Fruit fly (Drosophila melanogaster) whole organism, pupa: ENCODE measurements around the gene CG17110.

Experiments used
- CG10348 ChIP-seq: fragments of 200-800 bp; sonication (Bioruptor generic); IDR thresholded peaks from 2 replicates; pipeline ENCODE4 v1.3.6; 2022; ENCODE audit warnings: missing biosample characterization, missing genetic modification characterization
- CG12605 ChIP-seq: fragments of 200-800 bp; sonication (Bioruptor generic); IDR thresholded peaks from 2 replicates; pipeline ENCODE4 v1.3.6; 2022; ENCODE audit warnings: missing biosample characterization, missing genetic modification characterization
- CG14655 ChIP-seq: fragments of 200-800 bp; sonication (Bioruptor generic); optimal IDR thresholded peaks from 3 replicates; lab custom pipeline; 2017; ENCODE audit warnings: mild to moderate bottlenecking, missing biosample characterization, missing genetic modification reagents, missing genetic modification characterization
- CG15710 ChIP-seq: fragments of 200-800 bp; sonication (Bioruptor generic); optimal IDR thresholded peaks from 2 replicates; lab custom pipeline; 2018; ENCODE audit warnings: missing biosample characterization, mild to moderate bottlenecking, missing genetic modification characterization, moderate library complexity
- CG17806 ChIP-seq: fragments of 200-800 bp; sonication (Bioruptor generic); optimal IDR thresholded peaks from 2 replicates; lab custom pipeline; 2018; ENCODE audit warnings: missing biosample characterization, mild to moderate bottlenecking, missing genetic modification characterization, moderate library complexity
- CG32121 ChIP-seq: fragments of 200-800 bp; sonication (Bioruptor generic); IDR thresholded peaks from 2 replicates; pipeline ENCODE4 v1.3.6; 2022; ENCODE audit warnings: missing biosample characterization, missing genetic modification characterization
- CG34367 ChIP-seq: fragments of 200-800 bp; sonication (Bioruptor generic); optimal IDR thresholded peaks from 2 replicates; lab custom pipeline; 2018; ENCODE audit warnings: missing biosample characterization, mild to moderate bottlenecking, missing genetic modification characterization
- CG4496 ChIP-seq: fragments of 200-800 bp; sonication (Bioruptor generic); IDR thresholded peaks from 3 replicates; pipeline ENCODE4 v1.3.6; 2022; ENCODE audit warnings: missing biosample characterization, missing genetic modification characterization
- CG8159 ChIP-seq: fragments of 200-800 bp; sonication (Bioruptor generic); optimal IDR thresholded peaks from 3 replicates; lab custom pipeline; 2018; ENCODE audit warnings: missing biosample characterization, mild to moderate bottlenecking, missing genetic modification characterization, moderate library complexity
- CG8301 ChIP-seq: fragments of 200-800 bp; sonication (Bioruptor generic); optimal IDR thresholded peaks from 2 replicates; lab custom pipeline; 2018; ENCODE audit warnings: missing biosample characterization, mild to moderate bottlenecking, missing genetic modification characterization
- CG9948 ChIP-seq: fragments of 200-800 bp; sonication (Bioruptor generic); optimal IDR thresholded peaks from 2 replicates; lab custom pipeline; 2018; ENCODE audit warnings: missing biosample characterization, mild to moderate bottlenecking, missing genetic modification characterization, moderate library complexity
- D1 ChIP-seq: fragments of 200-800 bp; sonication (Bioruptor generic); optimal IDR thresholded peaks from 2 replicates; lab custom pipeline; 2018; ENCODE audit warnings: missing biosample characterization, mild to moderate bottlenecking, missing genetic modification characterization, moderate library complexity
- EcR ChIP-seq: fragments of 200-800 bp; sonication (Bioruptor generic); optimal IDR thresholded peaks from 3 replicates; lab custom pipeline; 2019; ENCODE audit warnings: missing biosample characterization, missing genetic modification characterization, mild to moderate bottlenecking, moderate library complexity, missing genetic modification reagents
- Ets98B ChIP-seq: fragments of 200-800 bp; sonication (Bioruptor generic); IDR thresholded peaks from 2 replicates; pipeline ENCODE4 v1.3.6; 2022; ENCODE audit warnings: missing biosample characterization, missing genetic modification characterization
- Pif1A ChIP-seq: fragments of 200-800 bp; sonication (Bioruptor generic); optimal IDR thresholded peaks from 3 replicates; lab custom pipeline; 2016; ENCODE audit warnings: missing biosample characterization, missing genetic modification characterization
- Pif1B ChIP-seq: fragments of 200-800 bp; sonication (Bioruptor generic); optimal IDR thresholded peaks from 3 replicates; lab custom pipeline; 2016; ENCODE audit warnings: missing biosample characterization, missing genetic modification characterization
- Snoo ChIP-seq: fragments of 200-800 bp; sonication (Bioruptor generic); optimal IDR thresholded peaks from 3 replicates; lab custom pipeline; 2017; ENCODE audit warnings: missing biosample characterization, mild to moderate bottlenecking, missing genetic modification characterization, inconsistent platforms
- fd96Ca ChIP-seq: fragments of 200-800 bp; sonication (Bioruptor generic); IDR thresholded peaks from 3 replicates; pipeline ENCODE4 v1.3.6; 2022; ENCODE audit warnings: missing biosample characterization, missing genetic modification characterization
- gl ChIP-seq: fragments of 200-800 bp; sonication (Bioruptor generic); optimal IDR thresholded peaks from 2 replicates; lab custom pipeline; 2018; ENCODE audit warnings: missing biosample characterization, mild to moderate bottlenecking, missing genetic modification characterization
- rn ChIP-seq: fragments of 200-800 bp; sonication (Bioruptor generic); IDR thresholded peaks from 2 replicates; pipeline ENCODE4 v1.3.6; 2022; ENCODE audit warnings: missing biosample characterization, missing genetic modification characterization

The CG17110 gene

dm6 chr3R:23126241-23127022, 34.9 kb downstream of the CG17110 start, which contains the start of gene CG31365:
TSS of gene CG31365 (minus strand) at chr3R:23126422.
- TF ChIP-seq CG12605: no peak
- TF ChIP-seq Ets98B (GFP tag; lab: Robert Waterston, UW): no peak
- TF ChIP-seq Pif1B (GFP tag; lab: Kevin White, UChicago): no peak
- TF ChIP-seq, all 21 proteins: peak for 0

dm6 chr3R:23127796-23128195, 36.3 kb downstream of the CG17110 start, which contains the start of gene CG31457:
TSS of gene CG31457 (minus strand) at chr3R:23127981.
- no peak for TF ChIP-seq CG34367 (tag; lab: Kevin White, UChicago)
- no peak for TF ChIP-seq Pif1A (GFP tag; lab: Kevin White, UChicago)
- no peak for TF ChIP-seq gl (tag; lab: Kevin White, UChicago)
- no peak for TF ChIP-seq CG32121 (GFP tag; lab: Robert Waterston, UW)
- TF ChIP-seq EcR (GFP tag; lab: Kevin White, UChicago): no peak
- TF ChIP-seq CG8301 (tag; lab: Kevin White, UChicago): no peak

- TF ChIP-seq CG9948 (tag; lab: Kevin White, UChicago) (no peak), Pif1B (GFP tag; lab: Kevin White, UChicago) (no peak), Snoo (no peak), gl (tag; lab: Kevin White, UChicago) (no peak), rn (GFP tag; lab: Robert Waterston, UW) (no peak), CG12605 (no peak), Pif1A (GFP tag; lab: Kevin White, UChicago) (no peak), EcR (GFP tag; lab: Kevin White, UChicago) (no peak), CG8301 (tag; lab: Kevin White, UChicago) (no peak)
Measured at dm6 chr3R:23129617-23130016, 38.1 kb downstream of the CG17110 start.

DNA sequence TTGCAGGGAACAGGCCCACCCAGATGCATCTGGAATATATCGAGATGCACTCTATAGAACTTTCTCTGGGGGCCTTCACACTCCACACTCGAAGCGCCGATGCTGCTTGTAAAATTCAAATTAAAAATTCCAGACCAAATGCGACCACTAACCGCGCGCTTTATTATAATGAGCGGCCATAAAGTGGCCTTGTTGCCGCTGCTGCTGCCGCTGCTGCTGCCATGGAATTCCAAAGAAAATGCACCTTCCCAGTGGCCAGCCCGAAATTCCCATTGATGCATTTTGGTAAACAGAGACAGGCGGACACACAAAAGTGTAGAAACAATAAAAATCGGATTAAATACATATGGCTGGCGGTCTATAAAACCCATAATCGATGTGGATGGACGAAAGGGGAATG, 38.7 kb downstream of the CG17110 start:
- TF ChIP-seq CG32121 (GFP tag; lab: Robert Waterston, UW): no peak
- no peak for TF ChIP-seq CG15710
- TF ChIP-seq Ets98B (GFP tag; lab: Robert Waterston, UW): no peak

- TF ChIP-seq fd96Ca (GFP tag; lab: Robert Waterston, UW): 0 out of 3 replicates have a peak, but pooled peaks have one; percentile 8
- no peak for TF ChIP-seq CG17806
Measured at dm6 chr3R:23130884-23131283, 39.4 kb downstream of the CG17110 start.

- no peak for TF ChIP-seq CG34367 (tag; lab: Kevin White, UChicago)
- no peak for TF ChIP-seq CG4496
- no peak for TF ChIP-seq CG8159
- no peak for TF ChIP-seq Pif1A (GFP tag; lab: Kevin White, UChicago)
- no peak for TF ChIP-seq D1 (tag; lab: Kevin White, UChicago)
- TF ChIP-seq, all 21 proteins: peak for 0
Measured at dm6 chr3R:23131341-23131884, 39.9 kb downstream of the CG17110 start.

DNA sequence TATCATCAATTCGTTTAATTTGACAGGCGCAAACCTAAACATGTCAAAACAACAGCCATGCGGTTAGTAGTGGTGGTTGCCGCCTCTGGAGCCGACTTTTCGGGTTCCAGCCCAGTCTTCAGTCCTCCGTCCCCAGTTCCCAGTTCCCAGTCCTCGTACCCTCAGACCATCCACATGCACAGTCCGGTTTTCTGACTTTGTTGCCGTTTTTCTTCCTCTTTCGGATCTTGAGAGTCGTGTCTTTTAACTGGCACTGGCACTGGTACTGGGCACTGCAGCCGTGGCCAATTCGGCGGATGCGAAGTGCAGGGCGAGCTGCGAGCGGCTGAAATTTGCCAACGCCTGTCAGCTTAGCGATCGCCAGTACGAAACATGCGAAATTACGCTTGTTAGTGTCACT, 40.8 kb downstream of the CG17110 start:
- TF ChIP-seq Ets98B (GFP tag; lab: Robert Waterston, UW) (no peak), CG12605 (no peak)
- TF ChIP-seq, all 21 proteins: peak for 0

DNA sequence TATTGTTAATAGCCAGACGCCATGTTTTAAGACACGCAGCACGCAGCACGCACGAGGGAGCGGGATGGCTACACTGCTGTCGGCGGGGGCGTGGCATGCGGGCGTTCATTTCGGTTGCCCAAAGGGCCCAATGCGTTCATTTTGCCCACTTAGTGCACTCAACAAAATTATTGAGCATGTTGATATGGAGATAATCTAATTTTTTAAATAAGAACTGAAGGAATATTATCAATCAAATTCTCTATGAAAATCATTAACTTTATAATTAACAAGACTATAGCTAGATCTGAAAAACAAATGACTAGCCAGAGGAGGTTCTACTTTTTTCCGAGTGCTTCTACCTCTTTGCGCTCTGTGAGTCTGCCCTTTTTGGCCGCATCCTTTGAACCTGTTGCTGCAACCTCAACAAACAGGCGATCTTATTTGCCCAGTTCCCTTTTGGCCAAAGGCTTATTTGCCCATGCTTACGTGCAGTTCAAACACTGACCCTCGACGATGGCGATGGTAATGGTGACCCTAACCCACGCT, 41.8 kb downstream of the CG17110 start:
- no peak for TF ChIP-seq CG34367 (tag; lab: Kevin White, UChicago)
- no peak for TF ChIP-seq CG14655 (GFP tag; lab: Kevin White, UChicago)
- TF ChIP-seq Snoo: peak; percentile 2
- TF ChIP-seq Ets98B (GFP tag; lab: Robert Waterston, UW): no peak
- TF ChIP-seq CG15710: no peak
- no peak for TF ChIP-seq EcR (GFP tag; lab: Kevin White, UChicago)
- TF ChIP-seq Pif1B (GFP tag; lab: Kevin White, UChicago): no peak
- TF ChIP-seq CG9948 (tag; lab: Kevin White, UChicago): no peak
- no peak for TF ChIP-seq CG10348 (GFP tag; lab: Robert Waterston, UW)
